Worm (Caenorhabditis elegans) whole organism, L1 larva: ENCODE results near the gene srj-53.

Source experiments
- alr-1 ChIP-seq: fragments of 200-800 bp; sonication (Bioruptor generic); optimal IDR thresholded peaks from 2 replicates; lab custom pipeline; 2018; ENCODE audit warnings: borderline replicate concordance, mild to moderate bottlenecking, missing genetic modification characterization, missing compliant biosample characterization
- mef-2 ChIP-seq: fragments of 150-350 bp; optimal IDR thresholded peaks from 2 replicates; lab custom pipeline; 2014; ENCODE audit warnings: missing biosample characterization, missing genetic modification characterization
- tbx-2 ChIP-seq: sonication (generic microtip); optimal IDR thresholded peaks from 2 replicates; lab custom pipeline; 2016; ENCODE audit warnings: missing genetic modification characterization, missing compliant biosample characterization

- TF ChIP-seq mef-2 (no peak), tbx-2 (tag; lab: Kevin White, UChicago) (no peak), alr-1 (no peak)
Observed at ce11 chrV:719731-720130, 25.2 kb upstream of the srj-53 start, which contains the start of gene srbc-40.
